Worm (Caenorhabditis elegans): ENCODE measurements around the gene glb-7.

ce11 chrIV:2111300-2111874 lies 11.2 kb upstream of the glb-7 start, which contains the start of gene che-6:
- TF ChIP-seq unc-39 (tag; optimal IDR thresholded peaks at IDR 0.05): no peak
- no peak for TF ChIP-seq unc-120 (tag; optimal IDR thresholded peaks at IDR 0.05; ENCODE audit: poor library complexity, severe bottlenecking)
- no peak for TF ChIP-seq ztf-11 (tag; optimal IDR thresholded peaks at IDR 0.05)
- TF ChIP-seq unc-62 (GFP tag; optimal IDR thresholded peaks at IDR 0.05): no peak
- TF ChIP-seq mab-5 (tag; optimal IDR thresholded peaks at IDR 0.05): no peak
- TF ChIP-seq mep-1 (tag; optimal IDR thresholded peaks at IDR 0.05): no peak
- no peak for TF ChIP-seq blmp-1 (tag; optimal IDR thresholded peaks at IDR 0.05)
- TF ChIP-seq nhr-237 (tag; optimal IDR thresholded peaks at IDR 0.05): no peak
- TF ChIP-seq drap-1 (GFP tag; optimal IDR thresholded peaks at IDR 0.05): no peak
- no peak for TF ChIP-seq elt-1 (tag; optimal IDR thresholded peaks at IDR 0.05; ENCODE audit: borderline replicate concordance, insufficient read depth)
- no peak for TF ChIP-seq ceh-43 (GFP tag; optimal IDR thresholded peaks at IDR 0.05)
- TF ChIP-seq nhr-76 (tag; optimal IDR thresholded peaks at IDR 0.05): no peak
- TF ChIP-seq nhr-12 (tag; optimal IDR thresholded peaks at IDR 0.05): no peak
- TF ChIP-seq nhr-28 (tag; optimal IDR thresholded peaks at IDR 0.05): no peak
